Fruit fly (Drosophila melanogaster) whole organism, embryonic: Measurements from ENCODE around the gene CG17786.
A peak's percentile ranks its signal among the peaks of the same experiment; 100 is the strongest.

Experiments used
- Bteb2 ChIP-seq: fragments of 200-800 bp; sonication (Bioruptor generic); optimal IDR thresholded peaks from 2 replicates; lab custom pipeline; 2016; ENCODE audit warnings: missing biosample characterization, missing genetic modification characterization
- CG1024 ChIP-seq: fragments of 200-800 bp; sonication (Bioruptor generic); IDR thresholded peaks from 2 replicates; pipeline ENCODE4 v1.3.6; 2022; ENCODE audit warnings: missing biosample characterization, missing genetic modification characterization
- CG10321 ChIP-seq: fragments of 200-800 bp; sonication (Bioruptor generic); IDR thresholded peaks from 2 replicates; pipeline ENCODE4 v1.3.6; 2022; ENCODE audit warnings: missing biosample characterization, missing genetic modification characterization
- CG10366 ChIP-seq: fragments of 200-800 bp; sonication (Bioruptor generic); IDR thresholded peaks from 2 replicates; pipeline ENCODE4 v1.3.6; 2022; ENCODE audit warnings: missing biosample characterization, missing genetic modification characterization
- CG10565 ChIP-seq: fragments of 200-800 bp; sonication (Bioruptor generic); optimal IDR thresholded peaks from 3 replicates; lab custom pipeline; 2016; ENCODE audit warnings: missing biosample characterization, mild to moderate bottlenecking, missing genetic modification characterization
- CG12236 ChIP-seq: fragments of 200-800 bp; sonication (Bioruptor generic); optimal IDR thresholded peaks from 2 replicates; lab custom pipeline; 2016; ENCODE audit warnings: missing biosample characterization, missing genetic modification characterization
- CG12299 ChIP-seq: fragments of 200-800 bp; sonication (Bioruptor generic); optimal IDR thresholded peaks from 2 replicates; lab custom pipeline; 2018; ENCODE audit warnings: missing biosample characterization, mild to moderate bottlenecking, missing genetic modification characterization
- CG13123 ChIP-seq: fragments of 200-800 bp; sonication (Bioruptor generic); optimal IDR thresholded peaks from 2 replicates; lab custom pipeline; 2016; ENCODE audit warnings: missing biosample characterization, missing genetic modification characterization
- CG13424 ChIP-seq: fragments of 200-800 bp; sonication (Bioruptor generic); optimal IDR thresholded peaks from 2 replicates; lab custom pipeline; 2019; ENCODE audit warnings: missing biosample characterization, mild to moderate bottlenecking, missing genetic modification characterization, moderate library complexity
- CG14965 ChIP-seq: fragments of 200-800 bp; sonication (Bioruptor generic); optimal IDR thresholded peaks from 2 replicates; lab custom pipeline; 2016; ENCODE audit warnings: missing biosample characterization, missing genetic modification characterization, borderline replicate concordance
- CG15269 ChIP-seq: fragments of 200-800 bp; sonication (Bioruptor generic); optimal IDR thresholded peaks from 2 replicates; lab custom pipeline; 2018; ENCODE audit warnings: missing biosample characterization, mild to moderate bottlenecking, missing genetic modification characterization, moderate library complexity
- CG17328 ChIP-seq: fragments of 200-800 bp; sonication (Bioruptor generic); IDR thresholded peaks from 2 replicates; pipeline ENCODE4 v1.3.6; 2022; ENCODE audit warnings: missing biosample characterization, missing genetic modification characterization
- CG17359 ChIP-seq: fragments of 200-800 bp; sonication (Bioruptor generic); optimal IDR thresholded peaks from 3 replicates; lab custom pipeline; 2018; ENCODE audit warnings: missing biosample characterization, mild to moderate bottlenecking, missing genetic modification characterization, moderate library complexity
- CG17829 ChIP-seq: fragments of 200-800 bp; optimal IDR thresholded peaks from 2 replicates; lab custom pipeline; 2019; ENCODE audit warnings: missing biosample characterization, mild to moderate bottlenecking, missing genetic modification characterization, moderate library complexity
- CG17912 ChIP-seq: fragments of 200-800 bp; sonication (Bioruptor generic); optimal IDR thresholded peaks from 2 replicates; lab custom pipeline; 2018; ENCODE audit warnings: missing biosample characterization, mild to moderate bottlenecking, missing genetic modification characterization
- CG2120 ChIP-seq: fragments of 200-800 bp; sonication (Bioruptor generic); optimal IDR thresholded peaks from 3 replicates; lab custom pipeline; 2016; ENCODE audit warnings: missing biosample characterization, missing genetic modification characterization
- CG2129 ChIP-seq: fragments of 200-800 bp; sonication (Bioruptor generic); IDR thresholded peaks from 2 replicates; pipeline ENCODE4 v1.3.6; 2022; ENCODE audit warnings: missing biosample characterization, missing genetic modification characterization; ENCODE audit not compliant: partially characterized antibody
- CG5180 ChIP-seq: fragments of 200-800 bp; sonication (Bioruptor generic); optimal IDR thresholded peaks from 3 replicates; lab custom pipeline; 2017; ENCODE audit warnings: missing biosample characterization, missing genetic modification characterization, mild to moderate bottlenecking, moderate library complexity, missing genetic modification reagents
- CG7372 ChIP-seq: fragments of 200-800 bp; sonication (Bioruptor generic); IDR thresholded peaks from 2 replicates; pipeline ENCODE4 v1.3.6; 2022; ENCODE audit warnings: missing biosample characterization, missing genetic modification characterization
- CG7745 ChIP-seq: fragments of 200-800 bp; sonication (Bioruptor generic); optimal IDR thresholded peaks from 2 replicates; lab custom pipeline; 2018; ENCODE audit warnings: missing biosample characterization, mild to moderate bottlenecking, missing genetic modification characterization, moderate library complexity
- CG8089 ChIP-seq: fragments of 200-800 bp; sonication (Bioruptor generic); optimal IDR thresholded peaks from 3 replicates; lab custom pipeline; 2016; ENCODE audit warnings: missing biosample characterization, missing genetic modification characterization
- CG9727 ChIP-seq: fragments of 200-800 bp; sonication (Bioruptor generic); optimal IDR thresholded peaks from 3 replicates; lab custom pipeline; 2017; ENCODE audit warnings: missing biosample characterization, mild to moderate bottlenecking, missing genetic modification characterization
- CoRest ChIP-seq: fragments of 200-800 bp; sonication (Bioruptor generic); optimal IDR thresholded peaks from 3 replicates; lab custom pipeline; 2018; ENCODE audit warnings: missing biosample characterization, mild to moderate bottlenecking, missing genetic modification characterization, moderate library complexity
- D19A ChIP-seq: fragments of 200-800 bp; optimal IDR thresholded peaks from 3 replicates; lab custom pipeline; 2019; ENCODE audit warnings: missing biosample characterization, mild to moderate bottlenecking, missing genetic modification characterization, moderate library complexity
- Doc3 ChIP-seq: fragments of 200-800 bp; sonication (Bioruptor generic); IDR thresholded peaks from 3 replicates; pipeline ENCODE4 v1.3.6; 2022; ENCODE audit warnings: missing biosample characterization, missing genetic modification characterization; ENCODE audit not compliant: partially characterized antibody
- Gug ChIP-seq: fragments of 200-800 bp; sonication (Bioruptor generic); IDR thresholded peaks from 4 replicates; pipeline ENCODE4 v1.3.6; 2022; ENCODE audit warnings: missing biosample characterization, missing genetic modification characterization
- Hand ChIP-seq: fragments of 200-800 bp; sonication (Bioruptor generic); optimal IDR thresholded peaks from 2 replicates; lab custom pipeline; 2017; ENCODE audit warnings: mild to moderate bottlenecking, missing biosample characterization, missing genetic modification reagents, missing genetic modification characterization
- Hr39 ChIP-seq: fragments of >200 bp; optimal IDR thresholded peaks from 2 replicates; lab custom pipeline; 2017
- Lhr ChIP-seq: fragments of 200-800 bp; sonication (Bioruptor generic); optimal IDR thresholded peaks from 3 replicates; lab custom pipeline; 2017; ENCODE audit warnings: mild to moderate bottlenecking, missing biosample characterization, missing genetic modification reagents, missing genetic modification characterization
- NfI ChIP-seq: fragments of 200-800 bp; sonication (Bioruptor generic); optimal IDR thresholded peaks from 3 replicates; lab custom pipeline; 2018; ENCODE audit warnings: missing biosample characterization, mild to moderate bottlenecking, missing genetic modification characterization, moderate library complexity
- Ptx1 ChIP-seq: fragments of 200-800 bp; sonication (Bioruptor generic); IDR thresholded peaks from 2 replicates; pipeline ENCODE4 v1.3.6; 2022; ENCODE audit warnings: missing biosample characterization, missing genetic modification characterization
- Scr ChIP-seq: fragments of 200-800 bp; sonication (Bioruptor generic); IDR thresholded peaks from 2 replicates; pipeline ENCODE4 v1.3.6; 2022; ENCODE audit warnings: missing biosample characterization, missing genetic modification characterization; ENCODE audit not compliant: partially characterized antibody
- al ChIP-seq: fragments of 200-800 bp; sonication (Bioruptor generic); IDR thresholded peaks from 2 replicates; pipeline ENCODE4 v1.3.6; 2022; ENCODE audit warnings: missing biosample characterization, missing genetic modification characterization
- aop ChIP-seq: fragments of 200-800 bp; sonication (Bioruptor generic); IDR thresholded peaks from 2 replicates; pipeline ENCODE4 v1.3.6; 2022; ENCODE audit warnings: missing biosample characterization, missing genetic modification characterization
- cas ChIP-seq: fragments of 200-800 bp; sonication (Bioruptor generic); IDR thresholded peaks from 2 replicates; pipeline ENCODE4 v1.3.6; 2022; ENCODE audit warnings: missing biosample characterization, missing genetic modification characterization
- fru ChIP-seq: fragments of >200 bp; optimal IDR thresholded peaks from 2 replicates; lab custom pipeline; 2017
- gro ChIP-seq: fragments of 200-800 bp; sonication (Bioruptor generic); optimal IDR thresholded peaks from 2 replicates; lab custom pipeline; 2016; ENCODE audit warnings: missing biosample characterization, missing genetic modification characterization
- gt ChIP-seq: fragments of 200-800 bp; sonication (Bioruptor generic); IDR thresholded peaks from 2 replicates; pipeline ENCODE4 v1.3.6; 2022; ENCODE audit warnings: missing biosample characterization, missing genetic modification characterization
- luna ChIP-seq: fragments of 200-800 bp; sonication (Bioruptor generic); optimal IDR thresholded peaks from 2 replicates; lab custom pipeline; 2016; ENCODE audit warnings: missing biosample characterization, missing genetic modification characterization
- nau ChIP-seq: fragments of 200-800 bp; sonication (Bioruptor generic); optimal IDR thresholded peaks from 3 replicates; lab custom pipeline; 2017; ENCODE audit warnings: missing biosample characterization, mild to moderate bottlenecking, missing genetic modification characterization, missing genetic modification reagents
- nerfin-1 ChIP-seq: fragments of 200-800 bp; sonication (Bioruptor generic); optimal IDR thresholded peaks from 3 replicates; lab custom pipeline; 2019; ENCODE audit warnings: missing biosample characterization, mild to moderate bottlenecking, missing genetic modification characterization, moderate library complexity
- org-1 ChIP-seq: fragments of 200-800 bp; sonication (Bioruptor generic); optimal IDR thresholded peaks from 2 replicates; lab custom pipeline; 2017; ENCODE audit warnings: missing biosample characterization, missing genetic modification characterization
- slou ChIP-seq: fragments of 200-800 bp; sonication (Bioruptor generic); optimal IDR thresholded peaks from 3 replicates; lab custom pipeline; 2016; ENCODE audit warnings: missing biosample characterization, missing genetic modification characterization
- sr ChIP-seq: fragments of 200-800 bp; sonication (Bioruptor generic); IDR thresholded peaks from 3 replicates; pipeline ENCODE4 v1.3.6; 2022; ENCODE audit warnings: missing biosample characterization, missing genetic modification characterization
- stc ChIP-seq: fragments of 200-800 bp; sonication (Bioruptor generic); IDR thresholded peaks from 2 replicates; pipeline ENCODE4 v1.3.6; 2022; ENCODE audit warnings: missing biosample characterization, missing genetic modification characterization
- tap ChIP-seq: fragments of 200-800 bp; optimal IDR thresholded peaks from 3 replicates; lab custom pipeline; 2019; ENCODE audit warnings: missing biosample characterization, mild to moderate bottlenecking, missing genetic modification characterization, moderate library complexity
- vfl ChIP-seq: fragments of 200-800 bp; sonication (Bioruptor generic); optimal IDR thresholded peaks from 2 replicates; lab custom pipeline; 2016; ENCODE audit warnings: missing biosample characterization, missing genetic modification characterization
- wor ChIP-seq: fragments of 200-800 bp; sonication (Bioruptor generic); IDR thresholded peaks from 2 replicates; pipeline ENCODE4 v1.3.6; 2022; ENCODE audit warnings: missing biosample characterization, missing genetic modification characterization
- zen2 ChIP-seq: fragments of 200-800 bp; sonication (Bioruptor generic); IDR thresholded peaks from 3 replicates; pipeline ENCODE4 v1.3.6; 2022; ENCODE audit warnings: missing biosample characterization, missing genetic modification characterization; ENCODE audit not compliant: partially characterized antibody
- zfh1 ChIP-seq: fragments of 200-800 bp; sonication (Bioruptor generic); IDR thresholded peaks from 3 replicates; pipeline ENCODE4 v1.3.6; 2022; ENCODE audit warnings: missing biosample characterization, missing genetic modification characterization

CG17786 gene

dm6 chr3R:24206341-24207114 lies 12.0 kb downstream of the CG17786 start (continued):
- peak; percentile 65 for TF ChIP-seq CG17328 (GFP tag; lab: Robert Waterston, UW)
- TF ChIP-seq Ptx1 (GFP tag; lab: Robert Waterston, UW) = peak; percentile 71
- TF ChIP-seq CG10565 (GFP tag; lab: Kevin White, UChicago) = no peak
- TF ChIP-seq Doc3 (GFP tag; lab: Robert Waterston, UW) = no peak
- no peak for TF ChIP-seq vfl (GFP tag; lab: Kevin White, UChicago)
- no peak for TF ChIP-seq gro
- no peak for TF ChIP-seq CG7745
- no peak for TF ChIP-seq Lhr (GFP tag; lab: Kevin White, UChicago)
- peak; percentile 58; the same call in 1 of the 3 replicates for TF ChIP-seq zfh1 (GFP tag; lab: Robert Waterston, UW)
- no peak for TF ChIP-seq CG1024 (GFP tag; lab: Robert Waterston, UW)
- TF ChIP-seq stc (GFP tag; lab: Robert Waterston, UW) = 0 out of 2 replicates have a peak, but pooled peaks have one; percentile 21
- no peak for TF ChIP-seq luna (GFP tag; lab: Kevin White, UChicago)
- peak; percentile 54 for TF ChIP-seq CG15269 (tag; lab: Kevin White, UChicago)
- TF ChIP-seq CoRest (tag; lab: Kevin White, UChicago) = peak; percentile 60
- peak; percentile 59 for TF ChIP-seq nerfin-1
- TF ChIP-seq org-1 (GFP tag; lab: Kevin White, UChicago) = peak; percentile 5
- peak; percentile 81 for TF ChIP-seq CG13424 (tag; lab: Kevin White, UChicago)
- TF ChIP-seq slou (GFP tag; lab: Kevin White, UChicago) = no peak
- no peak for TF ChIP-seq Hand (GFP tag; lab: Kevin White, UChicago)
- peak; percentile 58 for TF ChIP-seq NfI (GFP tag; lab: Kevin White, UChicago)
- no peak for TF ChIP-seq CG2120
- TF ChIP-seq CG13123 (GFP tag; lab: Kevin White, UChicago) = no peak
- TF ChIP-seq CG17912 (GFP tag; lab: Kevin White, UChicago) = no peak
- no peak for TF ChIP-seq zen2 (GFP tag; lab: Robert Waterston, UW)
- no peak for TF ChIP-seq Hr39 (lab: Kevin White, UChicago)
- no peak for TF ChIP-seq al (GFP tag; lab: Robert Waterston, UW)
- no peak for TF ChIP-seq CG12299 (tag; lab: Kevin White, UChicago)
- TF ChIP-seq gt (GFP tag; lab: Robert Waterston, UW) = no peak
- no peak for TF ChIP-seq CG2129 (GFP tag; lab: Robert Waterston, UW)
- TF ChIP-seq tap = peak; percentile 72
- 0 out of 3 replicates have a peak, but pooled peaks have one; percentile 17 for TF ChIP-seq sr (GFP tag; lab: Robert Waterston, UW)
- TF ChIP-seq CG17359 (tag; lab: Kevin White, UChicago) = peak; percentile 83
- TF ChIP-seq CG17829 (tag; lab: Kevin White, UChicago) = peak; percentile 52
- TF ChIP-seq CG14965 = no peak
- no peak for TF ChIP-seq Bteb2 (GFP tag; lab: Kevin White, UChicago)
- TF ChIP-seq CG8089 (GFP tag; lab: Kevin White, UChicago) = no peak
- TF ChIP-seq CG10366 = peak; percentile 51; the same call in 1 of the 2 replicates
- TF ChIP-seq cas = no peak
- TF ChIP-seq CG9727 = no peak
- TF ChIP-seq aop (GFP tag; lab: Robert Waterston, UW) = no peak
- no peak for TF ChIP-seq nau
- peak; percentile 31 for TF ChIP-seq CG5180 (GFP tag; lab: Kevin White, UChicago)
- no peak for TF ChIP-seq Scr (GFP tag; lab: Robert Waterston, UW)
- TF ChIP-seq CG12236 (GFP tag; lab: Kevin White, UChicago) = peak; percentile 7
- TF ChIP-seq fru (lab: Kevin White, UChicago) = no peak
- no peak for TF ChIP-seq CG10321 (GFP tag; lab: Robert Waterston, UW)
- TF ChIP-seq Gug (GFP tag; lab: Robert Waterston, UW) = no peak
- TF ChIP-seq CG7372 = peak; percentile 48; the same call in 1 of the 2 replicates
- peak; percentile 90 for TF ChIP-seq D19A (tag; lab: Kevin White, UChicago)
- peak; percentile 33; the same call in 1 of the 2 replicates for TF ChIP-seq wor (GFP tag; lab: Robert Waterston, UW)
